Fruit fly (Drosophila melanogaster) whole organism, embryonic: ENCODE results near the gene prg.
A peak's percentile ranks its signal among the peaks of the same experiment; 100 is the strongest.

ENCODE experiments used
- Antp ChIP-seq: fragments of 200-800 bp; sonication (Bioruptor generic); optimal IDR thresholded peaks from 3 replicates; lab custom pipeline; 2016; ENCODE audit warnings: missing biosample characterization, missing genetic modification characterization
- B-H2 ChIP-seq: fragments of 200-800 bp; sonication (Bioruptor generic); optimal IDR thresholded peaks from 2 replicates; lab custom pipeline; 2018; ENCODE audit warnings: missing biosample characterization, mild to moderate bottlenecking, missing genetic modification characterization
- C15 ChIP-seq: fragments of 200-800 bp; sonication (Bioruptor generic); IDR thresholded peaks from 3 replicates; pipeline ENCODE4 v1.3.6; 2022; ENCODE audit warnings: missing biosample characterization, missing genetic modification characterization
- CG10565 ChIP-seq: fragments of 200-800 bp; sonication (Bioruptor generic); optimal IDR thresholded peaks from 3 replicates; lab custom pipeline; 2016; ENCODE audit warnings: missing biosample characterization, mild to moderate bottlenecking, missing genetic modification characterization
- CG10979 ChIP-seq: fragments of 200-800 bp; sonication (Bioruptor generic); optimal IDR thresholded peaks from 2 replicates; lab custom pipeline; 2018; ENCODE audit warnings: missing biosample characterization, mild to moderate bottlenecking, missing genetic modification characterization, moderate library complexity
- CG1233 ChIP-seq: fragments of 200-800 bp; sonication (Bioruptor generic); optimal IDR thresholded peaks from 4 replicates; lab custom pipeline; 2018; ENCODE audit warnings: missing biosample characterization, mild to moderate bottlenecking, missing genetic modification characterization
- CG12391 ChIP-seq: fragments of 200-800 bp; sonication (Bioruptor generic); optimal IDR thresholded peaks from 3 replicates; lab custom pipeline; 2018; ENCODE audit warnings: missing biosample characterization, mild to moderate bottlenecking, missing genetic modification characterization, moderate library complexity
- CG12659 ChIP-seq: fragments of 200-800 bp; sonication (Bioruptor generic); optimal IDR thresholded peaks from 3 replicates; lab custom pipeline; 2017; ENCODE audit warnings: mild to moderate bottlenecking, missing biosample characterization, missing genetic modification reagents, missing genetic modification characterization
- CG13624 ChIP-seq: fragments of 200-800 bp; sonication (Bioruptor generic); optimal IDR thresholded peaks from 2 replicates; lab custom pipeline; 2016; ENCODE audit warnings: missing biosample characterization, missing genetic modification characterization
- CG13894 ChIP-seq: fragments of 200-800 bp; sonication (Bioruptor generic); optimal IDR thresholded peaks from 3 replicates; lab custom pipeline; 2018; ENCODE audit warnings: missing biosample characterization, mild to moderate bottlenecking, missing genetic modification characterization, moderate library complexity
- CG14050 ChIP-seq: fragments of 200-800 bp; sonication (Bioruptor generic); IDR thresholded peaks from 3 replicates; pipeline ENCODE4 v1.3.6; 2022; ENCODE audit warnings: missing biosample characterization, missing genetic modification characterization
- CG14860 ChIP-seq: fragments of 200-800 bp; sonication (Bioruptor generic); IDR thresholded peaks from 3 replicates; pipeline ENCODE4 v1.3.6; 2022; ENCODE audit warnings: missing biosample characterization, missing genetic modification characterization; ENCODE audit not compliant: partially characterized antibody
- CG17361 ChIP-seq: fragments of 200-800 bp; sonication (Bioruptor generic); IDR thresholded peaks from 3 replicates; pipeline ENCODE4 v1.3.6; 2022; ENCODE audit warnings: missing biosample characterization, missing genetic modification characterization
- CG18476 ChIP-seq: fragments of 200-800 bp; sonication (Bioruptor generic); optimal IDR thresholded peaks from 2 replicates; lab custom pipeline; 2016; ENCODE audit warnings: missing biosample characterization, mild to moderate bottlenecking, missing genetic modification characterization
- CG2116 ChIP-seq: fragments of 200-800 bp; sonication (Bioruptor generic); optimal IDR thresholded peaks from 3 replicates; lab custom pipeline; 2018; ENCODE audit warnings: missing biosample characterization, mild to moderate bottlenecking, missing genetic modification characterization
- CG2678 ChIP-seq: fragments of 200-800 bp; sonication (Bioruptor generic); optimal IDR thresholded peaks from 3 replicates; lab custom pipeline; 2019; ENCODE audit warnings: missing biosample characterization, mild to moderate bottlenecking, missing genetic modification characterization, moderate library complexity
- CG32532 ChIP-seq: fragments of 200-800 bp; sonication (Bioruptor generic); IDR thresholded peaks from 2 replicates; pipeline ENCODE4 v1.3.6; 2022; ENCODE audit warnings: missing biosample characterization, missing genetic modification characterization
- CG5953 ChIP-seq: fragments of 200-800 bp; sonication (Bioruptor generic); IDR thresholded peaks from 2 replicates; pipeline ENCODE4 v1.3.6; 2022; ENCODE audit warnings: missing biosample characterization, missing genetic modification characterization
- CG6254 ChIP-seq: fragments of 200-800 bp; sonication (Bioruptor generic); optimal IDR thresholded peaks from 3 replicates; lab custom pipeline; 2017; ENCODE audit warnings: mild to moderate bottlenecking, missing biosample characterization, missing genetic modification reagents, missing genetic modification characterization
- CG7928 ChIP-seq: fragments of 200-800 bp; sonication (Bioruptor generic); optimal IDR thresholded peaks from 2 replicates; lab custom pipeline; 2017; ENCODE audit warnings: missing biosample characterization, mild to moderate bottlenecking, missing genetic modification characterization
- CG8478 ChIP-seq: fragments of >200 bp; optimal IDR thresholded peaks from 2 replicates; lab custom pipeline; 2018
- D19A ChIP-seq: fragments of 200-800 bp; optimal IDR thresholded peaks from 3 replicates; lab custom pipeline; 2019; ENCODE audit warnings: missing biosample characterization, mild to moderate bottlenecking, missing genetic modification characterization, moderate library complexity
- Deaf1 ChIP-seq: fragments of 200-800 bp; optimal IDR thresholded peaks from 3 replicates; lab custom pipeline; 2019; ENCODE audit warnings: missing biosample characterization, mild to moderate bottlenecking, missing genetic modification characterization, moderate library complexity
- Dek ChIP-seq: fragments of 200-800 bp; sonication (Bioruptor generic); optimal IDR thresholded peaks from 3 replicates; lab custom pipeline; 2019; ENCODE audit warnings: missing biosample characterization, mild to moderate bottlenecking, missing genetic modification characterization, moderate library complexity
- Dfd ChIP-seq, 2 experiments: fragments of >200 bp; optimal IDR thresholded peaks; 2 replicates each; lab custom pipeline; 2017; ENCODE audit warnings: missing biosample characterization in 2 of 2, missing genetic modification characterization in 2 of 2
- E2f1 ChIP-seq: fragments of 200-800 bp; sonication (Bioruptor generic); IDR thresholded peaks from 2 replicates; pipeline ENCODE4 v1.3.6; 2022; ENCODE audit warnings: missing biosample characterization, missing genetic modification characterization
- ERR ChIP-seq: fragments of 200-800 bp; sonication (Bioruptor generic); optimal IDR thresholded peaks from 2 replicates; lab custom pipeline; 2016; ENCODE audit warnings: missing biosample characterization, missing genetic modification characterization
- Ets97D ChIP-seq: fragments of 200-800 bp; sonication (Bioruptor generic); optimal IDR thresholded peaks from 3 replicates; lab custom pipeline; 2016; ENCODE audit warnings: missing biosample characterization, missing genetic modification characterization
- HLH4C ChIP-seq: fragments of 200-800 bp; sonication (Bioruptor generic); IDR thresholded peaks from 3 replicates; pipeline ENCODE4 v1.3.6; 2022; ENCODE audit warnings: missing biosample characterization, missing genetic modification characterization; ENCODE audit not compliant: partially characterized antibody
- MESR4 ChIP-seq: fragments of 200-800 bp; sonication (Bioruptor generic); optimal IDR thresholded peaks from 2 replicates; lab custom pipeline; 2018; ENCODE audit warnings: missing biosample characterization, mild to moderate bottlenecking, missing genetic modification characterization, moderate library complexity
- Oaz ChIP-seq: fragments of 200-800 bp; sonication (Bioruptor generic); IDR thresholded peaks from 2 replicates; pipeline ENCODE4 v1.3.6; 2022; ENCODE audit warnings: missing biosample characterization, missing genetic modification characterization
- al ChIP-seq: fragments of 200-800 bp; sonication (Bioruptor generic); IDR thresholded peaks from 2 replicates; pipeline ENCODE4 v1.3.6; 2022; ENCODE audit warnings: missing biosample characterization, missing genetic modification characterization
- ara ChIP-seq: fragments of 200-800 bp; sonication (Bioruptor generic); IDR thresholded peaks from 2 replicates; pipeline ENCODE4 v1.3.6; 2022; ENCODE audit warnings: missing biosample characterization, missing genetic modification characterization
- chm ChIP-seq: fragments of 200-800 bp; sonication (Bioruptor generic); IDR thresholded peaks from 2 replicates; pipeline ENCODE4 v1.3.6; 2022; ENCODE audit warnings: missing biosample characterization, missing genetic modification characterization
- cwo ChIP-seq: fragments of 200-800 bp; sonication (Bioruptor generic); optimal IDR thresholded peaks from 3 replicates; lab custom pipeline; 2017; ENCODE audit warnings: missing biosample characterization, missing genetic modification characterization, mild to moderate bottlenecking, moderate library complexity, missing genetic modification reagents
- da ChIP-seq: fragments of 200-800 bp; sonication (Bioruptor generic); optimal IDR thresholded peaks from 2 replicates; lab custom pipeline; 2016; ENCODE audit warnings: missing biosample characterization, missing genetic modification characterization
- dmrt11E ChIP-seq: fragments of 200-800 bp; sonication (Bioruptor generic); optimal IDR thresholded peaks from 3 replicates; lab custom pipeline; 2018; ENCODE audit warnings: missing biosample characterization, mild to moderate bottlenecking, missing genetic modification characterization, moderate library complexity
- ems ChIP-seq: fragments of 200-800 bp; sonication (Bioruptor generic); optimal IDR thresholded peaks from 3 replicates; lab custom pipeline; 2016; ENCODE audit warnings: missing biosample characterization, missing genetic modification characterization
- grau ChIP-seq: fragments of 200-800 bp; optimal IDR thresholded peaks from 3 replicates; lab custom pipeline; 2019; ENCODE audit warnings: missing biosample characterization, mild to moderate bottlenecking, missing genetic modification characterization, moderate library complexity
- luna ChIP-seq: fragments of 200-800 bp; sonication (Bioruptor generic); optimal IDR thresholded peaks from 2 replicates; lab custom pipeline; 2016; ENCODE audit warnings: missing biosample characterization, missing genetic modification characterization
- org-1 ChIP-seq: fragments of 200-800 bp; sonication (Bioruptor generic); optimal IDR thresholded peaks from 2 replicates; lab custom pipeline; 2017; ENCODE audit warnings: missing biosample characterization, missing genetic modification characterization
- phol ChIP-seq: fragments of 200-800 bp; sonication (Bioruptor generic); optimal IDR thresholded peaks from 3 replicates; lab custom pipeline; 2018; ENCODE audit warnings: missing biosample characterization, mild to moderate bottlenecking, missing genetic modification characterization, moderate library complexity
- pros ChIP-seq: fragments of 200-800 bp; sonication (Bioruptor generic); optimal IDR thresholded peaks from 3 replicates; lab custom pipeline; 2019; ENCODE audit warnings: missing biosample characterization, mild to moderate bottlenecking, missing genetic modification characterization, moderate library complexity
- seq ChIP-seq: fragments of 200-800 bp; sonication (Bioruptor generic); IDR thresholded peaks from 2 replicates; pipeline ENCODE4 v1.3.6; 2022; ENCODE audit warnings: missing biosample characterization, missing genetic modification characterization
- tio ChIP-seq: fragments of 200-800 bp; sonication (Bioruptor generic); optimal IDR thresholded peaks from 2 replicates; lab custom pipeline; 2017; ENCODE audit warnings: missing biosample characterization, missing genetic modification characterization, inconsistent platforms
- ttk ChIP-seq: fragments of 200-800 bp; sonication (Bioruptor generic); IDR thresholded peaks from 2 replicates; pipeline ENCODE4 v2.1.2; 2022; ENCODE audit warnings: missing biosample characterization, missing genetic modification characterization
- tx ChIP-seq: fragments of 200-800 bp; sonication (Bioruptor generic); optimal IDR thresholded peaks from 2 replicates; lab custom pipeline; 2016; ENCODE audit warnings: missing biosample characterization, missing genetic modification characterization
- wor ChIP-seq: fragments of 200-800 bp; sonication (Bioruptor generic); IDR thresholded peaks from 2 replicates; pipeline ENCODE4 v1.3.6; 2022; ENCODE audit warnings: missing biosample characterization, missing genetic modification characterization
- z ChIP-seq: fragments of 200-800 bp; sonication (Bioruptor generic); IDR thresholded peaks from 3 replicates; pipeline ENCODE4 v1.3.6; 2022; ENCODE audit warnings: missing biosample characterization, missing genetic modification characterization

Gene prg

DNA sequence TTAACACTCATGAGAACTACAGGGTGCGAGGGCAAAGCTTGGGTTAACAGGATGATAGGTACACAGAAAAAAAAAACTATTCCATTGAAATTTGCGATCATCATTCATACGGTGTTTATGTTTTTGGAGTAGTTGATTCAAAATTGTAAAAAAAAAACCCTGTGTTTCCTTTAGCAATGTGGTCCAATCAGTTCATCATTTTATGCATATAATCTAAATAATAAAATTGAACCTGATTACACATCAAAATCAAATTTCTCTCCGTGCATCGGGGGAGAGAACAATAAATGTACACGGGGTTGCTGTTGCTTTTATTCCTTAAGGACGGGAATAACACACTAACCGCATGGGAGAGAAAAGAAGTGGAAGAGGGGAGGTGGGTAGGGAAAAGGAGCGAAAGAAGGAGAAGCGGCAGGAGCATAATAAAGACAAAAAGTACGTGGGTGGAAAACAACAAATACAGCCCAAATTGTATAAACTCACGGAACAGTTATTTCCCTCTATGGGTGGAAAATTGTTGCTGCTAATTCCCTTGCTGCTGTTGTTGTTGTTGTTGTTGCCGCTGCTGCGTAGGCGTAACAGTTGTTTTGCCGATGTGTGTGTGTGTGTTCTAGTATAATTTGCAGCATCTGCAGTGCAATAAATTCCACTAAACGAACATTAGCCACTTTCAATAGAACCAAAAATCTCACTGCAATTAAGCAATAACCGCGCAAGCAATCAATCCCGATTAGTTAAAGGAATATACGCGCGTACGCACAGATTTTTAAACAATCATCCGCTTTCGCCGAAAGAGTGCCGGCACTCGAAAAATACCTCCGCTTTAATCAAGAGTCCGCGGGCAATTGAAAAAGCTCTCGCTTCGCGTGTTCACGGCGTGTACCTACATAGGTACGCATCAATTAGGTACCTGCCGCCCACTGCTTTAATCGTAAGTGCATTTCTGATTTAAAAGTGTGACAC lies 863 bp upstream of the prg start, which contains the start of gene Agpat2 (continued):
- TF ChIP-seq CG13894 (peak; percentile 78), CG18476 (peak; percentile 85), MESR4 (GFP tag; lab: Kevin White, UChicago) (peak; percentile 12), Dfd (GFP tag; optimal IDR thresholded peaks at IDR 0.05; lab: Kevin White, UChicago) (no peak), E2f1 (GFP tag; lab: Robert Waterston, UW) (peak; percentile 78), CG10565 (GFP tag; lab: Kevin White, UChicago) (peak; percentile 42), wor (GFP tag; lab: Robert Waterston, UW) (peak; percentile 68), org-1 (peak; percentile 77), Oaz (peak; percentile 46), CG13624 (peak; percentile 82), cwo (peak; percentile 83), al (GFP tag; lab: Robert Waterston, UW) (no peak), CG5953 (GFP tag; lab: Robert Waterston, UW) (0 out of 2 replicates have a peak, but pooled peaks have one; percentile 53), CG14860 (GFP tag; lab: Robert Waterston, UW) (no peak), ERR (peak; percentile 74), Antp (peak; percentile 75), D19A (peak; percentile 72), ems (GFP tag; lab: Kevin White, UChicago) (peak; percentile 82), chm (GFP tag; lab: Robert Waterston, UW) (peak; percentile 65), CG1233 (GFP tag; lab: Kevin White, UChicago) (peak; percentile 81), B-H2 (GFP tag; lab: Kevin White, UChicago) (peak; percentile 62), CG2116 (GFP tag; lab: Kevin White, UChicago) (peak; percentile 29), dmrt11E (tag; lab: Kevin White, UChicago) (peak; percentile 82), CG17361 (GFP tag; lab: Robert Waterston, UW) (peak; percentile 87), Deaf1 (peak; percentile 42), CG14050 (GFP tag; lab: Robert Waterston, UW) (peak; percentile 74), tx (GFP tag; lab: Kevin White, UChicago) (peak; percentile 75), CG7928 (GFP tag; lab: Kevin White, UChicago) (peak; percentile 44), Ets97D (peak; percentile 60), luna (GFP tag; lab: Kevin White, UChicago) (no peak), HLH4C (no peak), tio (peak; percentile 83), CG6254 (GFP tag; lab: Kevin White, UChicago) (peak; percentile 79), CG12391 (tag; lab: Kevin White, UChicago) (peak; percentile 90), seq (GFP tag; lab: Robert Waterston, UW) (peak; percentile 79), Dek (tag; lab: Kevin White, UChicago) (peak; percentile 78), ara (peak; percentile 75), ttk (GFP tag; lab: Robert Waterston, UW) (peak; percentile 67), CG2678 (peak; percentile 92), grau (peak; percentile 83), da (peak; percentile 30), z (no peak), CG8478 (lab: Kevin White, UChicago) (no peak), CG12659 (peak; percentile 80), phol (peak; percentile 85), C15 (GFP tag; lab: Robert Waterston, UW) (0 out of 3 replicates have a peak, but pooled peaks have one; percentile 30), CG32532 (GFP tag; lab: Robert Waterston, UW) (peak; percentile 77), pros (peak; percentile 96), CG10979 (peak; percentile 89)
